Worm (Caenorhabditis elegans): ENCODE data around the gene npr-18.

DNA sequence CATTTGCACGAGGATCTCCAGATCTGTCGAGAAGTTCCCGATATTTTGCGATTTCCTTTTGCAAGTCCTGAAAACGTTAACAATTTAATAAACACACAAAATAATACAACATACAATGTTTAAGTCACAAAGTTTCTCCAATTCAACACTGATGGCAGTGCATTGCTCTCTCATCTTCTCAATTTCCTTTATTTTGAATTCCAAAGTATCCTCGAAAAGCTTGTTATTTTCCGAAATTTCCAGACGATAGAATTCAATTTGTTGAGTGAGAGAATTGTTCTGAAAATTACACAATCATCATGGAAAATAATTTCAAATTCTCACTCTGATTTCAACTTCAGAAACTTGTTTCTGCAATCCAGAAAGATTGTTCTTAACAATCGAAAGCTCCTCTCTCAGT lies 12.6 kb upstream of the npr-18 start:
- TF ChIP-seq F13C5.2 (tag; optimal IDR thresholded peaks at IDR 0.05): no peak
- no peak for TF ChIP-seq scrt-1 (GFP tag; IDR thresholded peaks at IDR 0.05)
- no peak for TF ChIP-seq ama-1 (optimal IDR thresholded peaks at IDR 0.05)
- TF ChIP-seq ceh-13 (GFP tag; optimal IDR thresholded peaks at IDR 0.05): no peak
- no peak for TF ChIP-seq ets-7 (tag; optimal IDR thresholded peaks at IDR 0.05)
- no peak for TF ChIP-seq aly-1 (tag; optimal IDR thresholded peaks at IDR 0.05)
- no peak for TF ChIP-seq hmbx-1 (tag; optimal IDR thresholded peaks at IDR 0.05)
- no peak for TF ChIP-seq flt-1 (GFP tag; IDR thresholded peaks at IDR 0.05)
- TF ChIP-seq tra-4 (tag; optimal IDR thresholded peaks at IDR 0.05): no peak
- TF ChIP-seq tbx-11 (GFP tag; IDR thresholded peaks at IDR 0.05): no peak
- TF ChIP-seq ceh-36 (tag; optimal IDR thresholded peaks at IDR 0.05): no peak

All from whole organism, early embryonic.